Fruit fly (Drosophila melanogaster) whole organism, embryonic: ENCODE measurements around the gene yps.

Source experiments
- Abd-B ChIP-seq: fragments of 200-800 bp; sonication (Bioruptor generic); optimal IDR thresholded peaks from 2 replicates; lab custom pipeline; 2018; ENCODE audit warnings: missing biosample characterization, mild to moderate bottlenecking, missing genetic modification characterization, moderate library complexity
- Aef1 ChIP-seq: fragments of 200-800 bp; sonication (Bioruptor generic); IDR thresholded peaks from 3 replicates; pipeline ENCODE4 v1.3.6; 2022; ENCODE audit warnings: missing biosample characterization, missing genetic modification characterization
- CG10565 ChIP-seq: fragments of 200-800 bp; sonication (Bioruptor generic); optimal IDR thresholded peaks from 3 replicates; lab custom pipeline; 2016; ENCODE audit warnings: missing biosample characterization, mild to moderate bottlenecking, missing genetic modification characterization
- CG11247 ChIP-seq: fragments of 200-800 bp; sonication (Bioruptor generic); IDR thresholded peaks from 2 replicates; pipeline ENCODE4 v1.3.6; 2022; ENCODE audit warnings: missing biosample characterization, missing genetic modification characterization
- CG12236 ChIP-seq: fragments of 200-800 bp; sonication (Bioruptor generic); optimal IDR thresholded peaks from 2 replicates; lab custom pipeline; 2016; ENCODE audit warnings: missing biosample characterization, missing genetic modification characterization
- CG12391 ChIP-seq: fragments of 200-800 bp; sonication (Bioruptor generic); optimal IDR thresholded peaks from 3 replicates; lab custom pipeline; 2018; ENCODE audit warnings: missing biosample characterization, mild to moderate bottlenecking, missing genetic modification characterization, moderate library complexity
- CG16779 ChIP-seq: fragments of 200-800 bp; sonication (Bioruptor generic); IDR thresholded peaks from 2 replicates; pipeline ENCODE4 v1.3.6; 2022; ENCODE audit warnings: missing biosample characterization, missing genetic modification characterization
- CG16815 ChIP-seq: fragments of 200-800 bp; sonication (Bioruptor generic); optimal IDR thresholded peaks from 3 replicates; lab custom pipeline; 2017; ENCODE audit warnings: missing biosample characterization, mild to moderate bottlenecking, missing genetic modification characterization
- CG17829 ChIP-seq: fragments of 200-800 bp; optimal IDR thresholded peaks from 2 replicates; lab custom pipeline; 2019; ENCODE audit warnings: missing biosample characterization, mild to moderate bottlenecking, missing genetic modification characterization, moderate library complexity
- CG18764 ChIP-seq: fragments of 200-800 bp; sonication (Bioruptor generic); optimal IDR thresholded peaks from 3 replicates; lab custom pipeline; 2016; ENCODE audit warnings: missing biosample characterization, missing genetic modification characterization
- CG3407 ChIP-seq: fragments of 200-800 bp; sonication (Bioruptor generic); optimal IDR thresholded peaks from 2 replicates; lab custom pipeline; 2018; ENCODE audit warnings: missing biosample characterization, mild to moderate bottlenecking, missing genetic modification characterization
- CG3995 ChIP-seq: fragments of 200-800 bp; sonication (Bioruptor generic); optimal IDR thresholded peaks from 3 replicates; lab custom pipeline; 2016; ENCODE audit warnings: missing biosample characterization, missing genetic modification characterization
- CG4424 ChIP-seq: fragments of 200-800 bp; sonication (Bioruptor generic); optimal IDR thresholded peaks from 3 replicates; lab custom pipeline; 2016; ENCODE audit warnings: missing biosample characterization, missing genetic modification characterization
- CG4820 ChIP-seq: fragments of 200-800 bp; sonication (Bioruptor generic); optimal IDR thresholded peaks from 3 replicates; lab custom pipeline; 2016; ENCODE audit warnings: missing biosample characterization, missing genetic modification characterization
- CG7372 ChIP-seq: fragments of 200-800 bp; sonication (Bioruptor generic); IDR thresholded peaks from 2 replicates; pipeline ENCODE4 v1.3.6; 2022; ENCODE audit warnings: missing biosample characterization, missing genetic modification characterization
- CG9437 ChIP-seq: fragments of 200-800 bp; sonication (Bioruptor generic); optimal IDR thresholded peaks from 2 replicates; lab custom pipeline; 2018; ENCODE audit warnings: missing biosample characterization, mild to moderate bottlenecking, missing genetic modification characterization
- D ChIP-seq, 2 experiments: fragments of 200-800 bp in 1 of 2; fragments of >200 bp in 1 of 2; sonication (Bioruptor generic) in 1 of 2; optimal IDR thresholded peaks; 2 replicates in 1 of 2; 3 replicates in 1 of 2; lab custom pipeline; 2017; ENCODE audit warnings: mild to moderate bottlenecking in 1 of 2, missing biosample characterization in 1 of 2, missing genetic modification characterization in 1 of 2, missing genetic modification reagents in 1 of 2
- Dad ChIP-seq: fragments of 200-800 bp; sonication (Bioruptor generic); optimal IDR thresholded peaks from 3 replicates; lab custom pipeline; 2016; ENCODE audit warnings: missing biosample characterization, missing genetic modification characterization
- Dip2 ChIP-seq: fragments of 200-800 bp; sonication (Bioruptor generic); IDR thresholded peaks from 2 replicates; pipeline ENCODE4 v1.3.6; 2022; ENCODE audit warnings: missing biosample characterization, missing genetic modification characterization
- Fer2 ChIP-seq: fragments of 200-800 bp; sonication (Bioruptor generic); optimal IDR thresholded peaks from 2 replicates; lab custom pipeline; 2018; ENCODE audit warnings: missing biosample characterization, mild to moderate bottlenecking, missing genetic modification characterization, moderate library complexity
- Gsc ChIP-seq: fragments of 200-800 bp; sonication (Bioruptor generic); IDR thresholded peaks from 2 replicates; pipeline ENCODE4 v1.3.6; 2022; ENCODE audit warnings: missing biosample characterization, missing genetic modification characterization
- HLH3B ChIP-seq: fragments of 200-800 bp; sonication (Bioruptor generic); IDR thresholded peaks from 2 replicates; pipeline ENCODE4 v1.3.6; 2022; ENCODE audit warnings: missing biosample characterization, missing genetic modification characterization
- Kr ChIP-seq: fragments of 200-800 bp; sonication (Bioruptor generic); optimal IDR thresholded peaks from 2 replicates; lab custom pipeline; 2017; ENCODE audit warnings: missing biosample characterization, mild to moderate bottlenecking, missing genetic modification characterization
- MBD-R2 ChIP-seq: fragments of 200-800 bp; sonication (Bioruptor generic); IDR thresholded peaks from 2 replicates; pipeline ENCODE4 v1.3.6; 2022; ENCODE audit warnings: missing biosample characterization, missing genetic modification characterization
- Max ChIP-seq: fragments of 200-800 bp; sonication (Bioruptor generic); optimal IDR thresholded peaks from 2 replicates; lab custom pipeline; 2016; ENCODE audit warnings: missing biosample characterization, mild to moderate bottlenecking, missing genetic modification characterization
- Meics ChIP-seq: fragments of 200-800 bp; sonication (Bioruptor generic); optimal IDR thresholded peaks from 2 replicates; lab custom pipeline; 2017; ENCODE audit warnings: missing biosample characterization, mild to moderate bottlenecking, missing genetic modification characterization
- ap ChIP-seq: fragments of 200-800 bp; sonication (Bioruptor generic); IDR thresholded peaks from 2 replicates; pipeline ENCODE4 v1.3.6; 2022; ENCODE audit warnings: missing biosample characterization, missing genetic modification characterization
- ato ChIP-seq: fragments of 200-800 bp; sonication (Bioruptor generic); IDR thresholded peaks from 2 replicates; pipeline ENCODE4 v1.3.6; 2022; ENCODE audit warnings: missing biosample characterization, missing genetic modification characterization; ENCODE audit not compliant: partially characterized antibody
- corto ChIP-seq: fragments of 200-800 bp; sonication (Bioruptor generic); optimal IDR thresholded peaks from 2 replicates; lab custom pipeline; 2016; ENCODE audit warnings: missing biosample characterization, mild to moderate bottlenecking, missing genetic modification characterization, moderate library complexity
- dm ChIP-seq: fragments of 200-800 bp; sonication (Bioruptor generic); optimal IDR thresholded peaks from 3 replicates; lab custom pipeline; 2016; ENCODE audit warnings: missing biosample characterization, missing genetic modification characterization
- dmrt11E ChIP-seq: fragments of 200-800 bp; sonication (Bioruptor generic); optimal IDR thresholded peaks from 3 replicates; lab custom pipeline; 2018; ENCODE audit warnings: missing biosample characterization, mild to moderate bottlenecking, missing genetic modification characterization, moderate library complexity
- en ChIP-seq: fragments of 200-800 bp; sonication (Bioruptor generic); optimal IDR thresholded peaks from 2 replicates; lab custom pipeline; 2016; ENCODE audit warnings: missing biosample characterization, missing genetic modification characterization
- gce ChIP-seq: fragments of 200-800 bp; sonication (Bioruptor generic); IDR thresholded peaks from 3 replicates; pipeline ENCODE4 v1.3.6; 2022; ENCODE audit warnings: missing biosample characterization, missing genetic modification characterization
- grau ChIP-seq: fragments of 200-800 bp; optimal IDR thresholded peaks from 3 replicates; lab custom pipeline; 2019; ENCODE audit warnings: missing biosample characterization, mild to moderate bottlenecking, missing genetic modification characterization, moderate library complexity
- grn ChIP-seq: fragments of 200-800 bp; sonication (Bioruptor generic); optimal IDR thresholded peaks from 3 replicates; lab custom pipeline; 2017; ENCODE audit warnings: missing biosample characterization, missing genetic modification characterization
- gsb-n ChIP-seq: fragments of 200-800 bp; sonication (Bioruptor generic); optimal IDR thresholded peaks from 3 replicates; lab custom pipeline; 2018; ENCODE audit warnings: missing biosample characterization, mild to moderate bottlenecking, missing genetic modification characterization
- hkb ChIP-seq, 2 experiments: fragments of 200-800 bp in 1 of 2; fragments of >200 bp in 1 of 2; sonication (Bioruptor generic) in 1 of 2; IDR thresholded peaks in 1 of 2; optimal IDR thresholded peaks in 1 of 2; 2 replicates each; pipeline versions ENCODE4 v1.3.6 to Lab custom; 2017 to 2022; ENCODE audit warnings: missing biosample characterization in 1 of 2, missing genetic modification characterization in 1 of 2
- insv ChIP-seq, 2 experiments: fragments of 200-800 bp; sonication (Bioruptor generic); optimal IDR thresholded peaks; 3 replicates each; lab custom pipeline; 2016 to 2018; ENCODE audit warnings: missing biosample characterization in 2 of 2, missing genetic modification characterization in 2 of 2
- jing ChIP-seq: fragments of 200-800 bp; sonication (Bioruptor generic); optimal IDR thresholded peaks from 2 replicates; lab custom pipeline; 2018; ENCODE audit warnings: missing biosample characterization, mild to moderate bottlenecking, missing genetic modification characterization
- lab ChIP-seq: fragments of 200-800 bp; sonication (Bioruptor generic); optimal IDR thresholded peaks from 3 replicates; lab custom pipeline; 2017; ENCODE audit warnings: missing biosample characterization, missing genetic modification characterization, mild to moderate bottlenecking, moderate library complexity, missing genetic modification reagents
- lbe ChIP-seq: fragments of 200-800 bp; sonication (Bioruptor generic); optimal IDR thresholded peaks from 2 replicates; lab custom pipeline; 2016; ENCODE audit warnings: missing biosample characterization, mild to moderate bottlenecking, missing genetic modification characterization
- lov ChIP-seq, 2 experiments: fragments of 200-800 bp in 1 of 2; fragments of >200 bp in 1 of 2; sonication (Bioruptor generic) in 1 of 2; IDR thresholded peaks in 1 of 2; optimal IDR thresholded peaks in 1 of 2; 2 replicates in 1 of 2; 3 replicates in 1 of 2; pipeline versions ENCODE4 v1.3.6 to Lab custom; 2017 to 2022; ENCODE audit warnings: missing biosample characterization in 1 of 2, missing genetic modification characterization in 1 of 2
- otp ChIP-seq: fragments of 200-800 bp; sonication (Bioruptor generic); IDR thresholded peaks from 3 replicates; pipeline ENCODE4, ENCODE4 v1.3.6; 2022; ENCODE audit warnings: missing biosample characterization, missing genetic modification characterization
- sens ChIP-seq: fragments of 200-800 bp; sonication (Bioruptor generic); peaks from one replicate; lab custom pipeline; 2016; ENCODE audit warnings: missing biosample characterization, missing genetic modification characterization
- sima ChIP-seq: fragments of 200-800 bp; sonication (Bioruptor generic); optimal IDR thresholded peaks from 2 replicates; lab custom pipeline; 2016; ENCODE audit warnings: missing biosample characterization, missing genetic modification characterization
- slp2 ChIP-seq: fragments of 200-800 bp; sonication (Bioruptor generic); optimal IDR thresholded peaks from 2 replicates; lab custom pipeline; 2016; ENCODE audit warnings: missing biosample characterization, missing genetic modification characterization
- ssp ChIP-seq: fragments of 200-800 bp; sonication (Bioruptor generic); IDR thresholded peaks from 2 replicates; pipeline ENCODE4 v1.3.6; 2022; ENCODE audit warnings: missing biosample characterization, missing genetic modification characterization
- twi ChIP-seq: fragments of 200-800 bp; optimal IDR thresholded peaks from 2 replicates; lab custom pipeline; 2019; ENCODE audit warnings: missing biosample characterization, mild to moderate bottlenecking, missing genetic modification characterization, moderate library complexity
- vvl ChIP-seq: fragments of 200-800 bp; sonication (Bioruptor generic); IDR thresholded peaks from 2 replicates; pipeline ENCODE4 v1.3.6; 2022; ENCODE audit warnings: missing biosample characterization, missing genetic modification characterization
- yki ChIP-seq: fragments of >200 bp; optimal IDR thresholded peaks from 3 replicates; lab custom pipeline; 2018

Gene yps

DNA sequence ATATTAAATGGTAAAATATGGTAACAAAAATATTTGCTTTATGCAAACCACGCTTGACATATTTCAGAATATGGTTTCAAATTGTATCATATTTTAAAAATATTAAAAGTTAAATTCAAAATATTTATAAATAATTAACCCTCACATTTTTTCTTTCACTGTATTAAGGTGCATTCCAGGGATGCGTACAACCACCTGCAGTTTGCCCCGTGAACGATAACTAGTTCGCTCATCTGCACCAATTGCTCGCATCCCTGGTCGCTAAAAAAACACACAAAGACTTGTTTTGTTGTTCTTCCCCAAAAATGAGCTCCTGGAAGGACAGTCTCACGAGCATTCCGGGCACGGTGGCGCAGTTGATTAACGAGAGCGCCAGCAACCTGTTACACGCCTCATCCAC lies 7.0 kb upstream of the yps start, which contains the start of gene DEF8 (continued):
- TF ChIP-seq gce (GFP tag; lab: Robert Waterston, UW) (peak; percentile 89), insv (GFP tag; optimal IDR thresholded peaks at IDR 0.05; lab: Kevin White, UChicago) (peak in 1 of 2 experiments; percentile 54), CG10565 (GFP tag; lab: Kevin White, UChicago) (no peak), CG12391 (tag; lab: Kevin White, UChicago) (peak; percentile 95), lbe (GFP tag; lab: Kevin White, UChicago) (peak; percentile 63), hkb (optimal IDR thresholded peaks at IDR 0.05; lab: Kevin White, UChicago) (no peak), hkb (GFP tag; IDR thresholded peaks at IDR 0.05; lab: Robert Waterston, UW) (peak; percentile 89), ap (GFP tag; lab: Robert Waterston, UW) (peak; percentile 87), Meics (peak; percentile 84), grau (tag; lab: Kevin White, UChicago) (peak; percentile 90), CG16815 (GFP tag; lab: Kevin White, UChicago) (peak; percentile 65), en (GFP tag; lab: Kevin White, UChicago) (no peak), Fer2 (tag; lab: Kevin White, UChicago) (peak; percentile 59), yki (lab: Kevin White, UChicago) (no peak), CG4820 (GFP tag; lab: Kevin White, UChicago) (peak; percentile 71), Kr (GFP tag; lab: Kevin White, UChicago) (no peak), CG4424 (peak; percentile 81), sima (GFP tag; lab: Kevin White, UChicago) (no peak), Dad (GFP tag; lab: Kevin White, UChicago) (peak; percentile 60), CG9437 (peak; percentile 81), CG3407 (peak; percentile 38), CG16779 (GFP tag; lab: Robert Waterston, UW) (no peak), Gsc (no peak), twi (peak; percentile 81), HLH3B (GFP tag; lab: Robert Waterston, UW) (peak; percentile 94), otp (peak; percentile 65; the same call in 1 of the 3 replicates), jing (GFP tag; lab: Kevin White, UChicago) (no peak), CG11247 (GFP tag; lab: Robert Waterston, UW) (peak; percentile 62), lab (peak; percentile 90), MBD-R2 (GFP tag; lab: Robert Waterston, UW) (peak; percentile 93), corto (GFP tag; lab: Kevin White, UChicago) (no peak), gsb-n (tag; lab: Kevin White, UChicago) (peak; percentile 85), sens (GFP tag; lab: Kevin White, UChicago) (peak; percentile 85), ato (GFP tag; lab: Robert Waterston, UW) (0 out of 2 replicates have a peak, but pooled peaks have one; percentile 19), D (optimal IDR thresholded peaks at IDR 0.05; lab: Kevin White, UChicago) (no peak), D (GFP tag; optimal IDR thresholded peaks at IDR 0.05; lab: Kevin White, UChicago) (peak; percentile 75), CG12236 (GFP tag; lab: Kevin White, UChicago) (no peak), slp2 (GFP tag; lab: Kevin White, UChicago) (no peak), grn (GFP tag; lab: Kevin White, UChicago) (no peak), lov (optimal IDR thresholded peaks at IDR 0.05; lab: Kevin White, UChicago) (no peak), lov (GFP tag; IDR thresholded peaks at IDR 0.05; lab: Robert Waterston, UW) (peak; percentile 64; the same call in 2 of the 3 replicates), Dip2 (GFP tag; lab: Robert Waterston, UW) (no peak), Abd-B (GFP tag; lab: Kevin White, UChicago) (no peak), dmrt11E (tag; lab: Kevin White, UChicago) (peak; percentile 91), CG17829 (peak; percentile 89), dm (GFP tag; lab: Kevin White, UChicago) (peak; percentile 63), CG18764 (GFP tag; lab: Kevin White, UChicago) (peak; percentile 80), Max (GFP tag; lab: Kevin White, UChicago) (peak; percentile 76), Aef1 (GFP tag; lab: Robert Waterston, UW) (peak; percentile 77), vvl (GFP tag; lab: Robert Waterston, UW) (peak; percentile 95), CG3995 (GFP tag; lab: Kevin White, UChicago) (no peak), ssp (GFP tag; lab: Robert Waterston, UW) (peak; percentile 77), CG7372 (GFP tag; lab: Robert Waterston, UW) (peak; percentile 45; the same call in 1 of the 2 replicates)
